Fruit fly (Drosophila melanogaster) whole organism, pupa: Measurements from ENCODE around the gene Gs1.

ENCODE experiments used
- CG10348 ChIP-seq: fragments of 200-800 bp; sonication (Bioruptor generic); IDR thresholded peaks from 2 replicates; pipeline ENCODE4 v1.3.6; 2022; ENCODE audit warnings: missing biosample characterization, missing genetic modification characterization
- CG12605 ChIP-seq: fragments of 200-800 bp; sonication (Bioruptor generic); IDR thresholded peaks from 2 replicates; pipeline ENCODE4 v1.3.6; 2022; ENCODE audit warnings: missing biosample characterization, missing genetic modification characterization
- CG13204 ChIP-seq: fragments of 200-800 bp; sonication (Bioruptor generic); optimal IDR thresholded peaks from 2 replicates; lab custom pipeline; 2018; ENCODE audit warnings: missing biosample characterization, mild to moderate bottlenecking, missing genetic modification characterization, moderate library complexity
- CG14655 ChIP-seq: fragments of 200-800 bp; sonication (Bioruptor generic); optimal IDR thresholded peaks from 3 replicates; lab custom pipeline; 2017; ENCODE audit warnings: mild to moderate bottlenecking, missing biosample characterization, missing genetic modification reagents, missing genetic modification characterization
- CG15710 ChIP-seq: fragments of 200-800 bp; sonication (Bioruptor generic); optimal IDR thresholded peaks from 2 replicates; lab custom pipeline; 2018; ENCODE audit warnings: missing biosample characterization, mild to moderate bottlenecking, missing genetic modification characterization, moderate library complexity
- CG17806 ChIP-seq: fragments of 200-800 bp; sonication (Bioruptor generic); optimal IDR thresholded peaks from 2 replicates; lab custom pipeline; 2018; ENCODE audit warnings: missing biosample characterization, mild to moderate bottlenecking, missing genetic modification characterization, moderate library complexity
- CG32121 ChIP-seq: fragments of 200-800 bp; sonication (Bioruptor generic); IDR thresholded peaks from 2 replicates; pipeline ENCODE4 v1.3.6; 2022; ENCODE audit warnings: missing biosample characterization, missing genetic modification characterization
- CG34367 ChIP-seq: fragments of 200-800 bp; sonication (Bioruptor generic); optimal IDR thresholded peaks from 2 replicates; lab custom pipeline; 2018; ENCODE audit warnings: missing biosample characterization, mild to moderate bottlenecking, missing genetic modification characterization
- CG4496 ChIP-seq: fragments of 200-800 bp; sonication (Bioruptor generic); IDR thresholded peaks from 3 replicates; pipeline ENCODE4 v1.3.6; 2022; ENCODE audit warnings: missing biosample characterization, missing genetic modification characterization
- CG8159 ChIP-seq: fragments of 200-800 bp; sonication (Bioruptor generic); optimal IDR thresholded peaks from 3 replicates; lab custom pipeline; 2018; ENCODE audit warnings: missing biosample characterization, mild to moderate bottlenecking, missing genetic modification characterization, moderate library complexity
- CG8301 ChIP-seq: fragments of 200-800 bp; sonication (Bioruptor generic); optimal IDR thresholded peaks from 2 replicates; lab custom pipeline; 2018; ENCODE audit warnings: missing biosample characterization, mild to moderate bottlenecking, missing genetic modification characterization
- CG9948 ChIP-seq: fragments of 200-800 bp; sonication (Bioruptor generic); optimal IDR thresholded peaks from 2 replicates; lab custom pipeline; 2018; ENCODE audit warnings: missing biosample characterization, mild to moderate bottlenecking, missing genetic modification characterization, moderate library complexity
- D1 ChIP-seq: fragments of 200-800 bp; sonication (Bioruptor generic); optimal IDR thresholded peaks from 2 replicates; lab custom pipeline; 2018; ENCODE audit warnings: missing biosample characterization, mild to moderate bottlenecking, missing genetic modification characterization, moderate library complexity
- EcR ChIP-seq: fragments of 200-800 bp; sonication (Bioruptor generic); optimal IDR thresholded peaks from 3 replicates; lab custom pipeline; 2019; ENCODE audit warnings: missing biosample characterization, missing genetic modification characterization, mild to moderate bottlenecking, moderate library complexity, missing genetic modification reagents
- Ets98B ChIP-seq: fragments of 200-800 bp; sonication (Bioruptor generic); IDR thresholded peaks from 2 replicates; pipeline ENCODE4 v1.3.6; 2022; ENCODE audit warnings: missing biosample characterization, missing genetic modification characterization
- Pif1A ChIP-seq: fragments of 200-800 bp; sonication (Bioruptor generic); optimal IDR thresholded peaks from 3 replicates; lab custom pipeline; 2016; ENCODE audit warnings: missing biosample characterization, missing genetic modification characterization
- Pif1B ChIP-seq: fragments of 200-800 bp; sonication (Bioruptor generic); optimal IDR thresholded peaks from 3 replicates; lab custom pipeline; 2016; ENCODE audit warnings: missing biosample characterization, missing genetic modification characterization
- Snoo ChIP-seq: fragments of 200-800 bp; sonication (Bioruptor generic); optimal IDR thresholded peaks from 3 replicates; lab custom pipeline; 2017; ENCODE audit warnings: missing biosample characterization, mild to moderate bottlenecking, missing genetic modification characterization, inconsistent platforms
- fd96Ca ChIP-seq: fragments of 200-800 bp; sonication (Bioruptor generic); IDR thresholded peaks from 3 replicates; pipeline ENCODE4 v1.3.6; 2022; ENCODE audit warnings: missing biosample characterization, missing genetic modification characterization
- gl ChIP-seq: fragments of 200-800 bp; sonication (Bioruptor generic); optimal IDR thresholded peaks from 2 replicates; lab custom pipeline; 2018; ENCODE audit warnings: missing biosample characterization, mild to moderate bottlenecking, missing genetic modification characterization
- rn ChIP-seq: fragments of 200-800 bp; sonication (Bioruptor generic); IDR thresholded peaks from 2 replicates; pipeline ENCODE4 v1.3.6; 2022; ENCODE audit warnings: missing biosample characterization, missing genetic modification characterization

The Gs1 gene

DNA sequence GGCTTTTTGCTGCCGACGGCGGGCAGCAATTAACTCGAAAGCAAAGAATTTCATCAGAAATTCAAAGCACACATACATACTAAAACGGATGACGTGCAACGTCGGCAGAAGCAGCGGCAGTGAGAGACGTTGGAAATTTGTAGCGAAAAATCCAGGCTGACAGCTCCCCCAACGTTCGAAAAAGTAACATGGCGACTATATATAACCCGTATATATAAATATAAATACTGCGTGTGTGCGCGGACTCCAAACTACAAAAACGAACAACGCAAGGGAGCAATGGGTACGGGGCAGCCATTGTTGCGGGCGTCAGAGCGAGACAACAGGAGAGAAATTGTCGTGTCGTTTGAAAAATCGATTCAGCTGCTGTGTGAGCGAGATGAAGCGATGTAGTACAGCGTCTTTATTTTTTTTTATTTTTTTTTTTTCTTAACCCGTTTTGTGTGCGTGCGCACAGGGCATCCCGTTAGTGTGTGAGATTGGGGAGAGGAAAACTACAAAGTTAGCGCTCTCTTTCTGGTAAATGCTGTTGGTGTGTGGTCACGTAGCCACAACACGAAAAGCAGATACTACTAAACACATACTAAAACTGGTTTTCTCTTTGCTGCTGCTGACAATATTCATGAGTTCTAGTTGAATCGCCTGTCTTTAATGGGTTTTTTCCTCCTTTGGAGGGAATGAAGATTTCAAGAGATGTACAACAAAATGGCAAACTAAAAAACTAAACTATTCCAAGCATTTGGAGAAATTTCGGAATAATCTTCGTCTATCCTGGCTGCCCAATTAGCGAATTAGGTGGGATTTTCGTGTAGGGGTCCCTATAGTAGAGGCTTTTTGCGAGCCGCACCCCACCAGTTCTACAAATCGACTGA, 28.9 kb downstream of the Gs1 start:
- peak; percentile 90 for TF ChIP-seq CG15710 (tag; lab: Kevin White, UChicago)
- peak; percentile 73 for TF ChIP-seq CG8301
- TF ChIP-seq CG4496 (GFP tag; lab: Robert Waterston, UW) = no peak
- TF ChIP-seq CG34367 (tag; lab: Kevin White, UChicago) = peak; percentile 77
- no peak for TF ChIP-seq rn (GFP tag; lab: Robert Waterston, UW)
- peak; percentile 89 for TF ChIP-seq Pif1A (GFP tag; lab: Kevin White, UChicago)
- peak; percentile 85 for TF ChIP-seq CG13204 (GFP tag; lab: Kevin White, UChicago)
- TF ChIP-seq Snoo (tag; lab: Kevin White, UChicago) = peak; percentile 77
- no peak for TF ChIP-seq CG12605 (GFP tag; lab: Robert Waterston, UW)
- peak; percentile 94 for TF ChIP-seq gl (tag; lab: Kevin White, UChicago)
- peak; percentile 88 for TF ChIP-seq CG14655 (GFP tag; lab: Kevin White, UChicago)
- peak; percentile 64 for TF ChIP-seq CG9948 (tag; lab: Kevin White, UChicago)
- no peak for TF ChIP-seq fd96Ca (GFP tag; lab: Robert Waterston, UW)
- no peak for TF ChIP-seq CG10348 (GFP tag; lab: Robert Waterston, UW)
- TF ChIP-seq CG17806 (tag; lab: Kevin White, UChicago) = peak; percentile 62
- no peak for TF ChIP-seq Ets98B (GFP tag; lab: Robert Waterston, UW)
- TF ChIP-seq CG32121 (GFP tag; lab: Robert Waterston, UW) = no peak
- peak; percentile 92 for TF ChIP-seq Pif1B (GFP tag; lab: Kevin White, UChicago)
- TF ChIP-seq D1 (tag; lab: Kevin White, UChicago) = peak; percentile 4
- TF ChIP-seq CG8159 (tag; lab: Kevin White, UChicago) = peak; percentile 72
- TF ChIP-seq EcR (GFP tag; lab: Kevin White, UChicago) = peak; percentile 69

DNA sequence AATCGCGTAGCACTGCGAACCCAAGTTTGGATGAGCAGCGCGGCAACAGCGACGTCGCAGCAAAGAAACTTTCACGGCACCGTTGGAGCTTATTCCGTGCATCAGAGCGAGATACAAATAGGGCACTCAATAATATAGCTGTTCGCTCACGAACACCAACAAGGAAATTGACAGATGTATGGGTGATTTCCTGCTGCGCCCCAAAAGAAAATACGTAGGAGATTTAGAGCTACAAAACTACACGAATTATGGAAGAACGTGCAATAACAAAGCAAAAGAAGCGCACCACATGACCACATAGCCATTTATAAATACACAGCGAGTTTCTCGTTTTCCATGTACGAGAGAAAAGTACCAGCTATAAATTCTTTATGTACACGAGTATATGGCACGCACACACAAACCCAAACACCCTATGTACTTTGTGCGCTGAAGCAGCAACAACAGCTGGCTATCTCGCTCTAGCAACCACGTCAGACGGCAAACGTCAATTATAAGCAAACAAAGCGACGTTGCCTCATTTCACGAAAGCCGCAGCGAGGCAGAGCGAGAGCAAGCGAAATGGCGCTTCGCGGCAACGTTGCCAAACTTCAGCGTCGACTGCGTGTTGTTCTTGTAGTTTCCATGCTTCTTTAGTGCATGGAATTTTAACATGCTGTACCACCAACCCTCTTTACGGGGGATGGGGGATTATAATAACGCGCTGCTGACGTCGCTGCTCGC, 29.7 kb downstream of the Gs1 start:
- peak; percentile 76 for TF ChIP-seq Pif1B (GFP tag; lab: Kevin White, UChicago)
- peak; percentile 40 for TF ChIP-seq gl (tag; lab: Kevin White, UChicago)
- peak; percentile 55 for TF ChIP-seq CG8301
- peak; percentile 28 for TF ChIP-seq CG13204 (GFP tag; lab: Kevin White, UChicago)
- no peak for TF ChIP-seq Ets98B (GFP tag; lab: Robert Waterston, UW)
- peak; percentile 19 for TF ChIP-seq Snoo (tag; lab: Kevin White, UChicago)
- TF ChIP-seq fd96Ca (GFP tag; lab: Robert Waterston, UW) = no peak
- TF ChIP-seq CG8159 (tag; lab: Kevin White, UChicago) = peak; percentile 35
- peak; percentile 2 for TF ChIP-seq Pif1A (GFP tag; lab: Kevin White, UChicago)
- TF ChIP-seq CG32121 (GFP tag; lab: Robert Waterston, UW) = no peak
- TF ChIP-seq CG10348 (GFP tag; lab: Robert Waterston, UW) = no peak
- no peak for TF ChIP-seq CG17806 (tag; lab: Kevin White, UChicago)
- peak; percentile 56 for TF ChIP-seq CG14655 (GFP tag; lab: Kevin White, UChicago)
- TF ChIP-seq CG12605 (GFP tag; lab: Robert Waterston, UW) = no peak
- no peak for TF ChIP-seq D1 (tag; lab: Kevin White, UChicago)
- peak; percentile 23 for TF ChIP-seq CG15710 (tag; lab: Kevin White, UChicago)
- TF ChIP-seq CG34367 (tag; lab: Kevin White, UChicago) = peak; percentile 29
- TF ChIP-seq EcR (GFP tag; lab: Kevin White, UChicago) = peak; percentile 67
- no peak for TF ChIP-seq CG4496 (GFP tag; lab: Robert Waterston, UW)
- no peak for TF ChIP-seq rn (GFP tag; lab: Robert Waterston, UW)
- TF ChIP-seq CG9948 (tag; lab: Kevin White, UChicago) = no peak

DNA sequence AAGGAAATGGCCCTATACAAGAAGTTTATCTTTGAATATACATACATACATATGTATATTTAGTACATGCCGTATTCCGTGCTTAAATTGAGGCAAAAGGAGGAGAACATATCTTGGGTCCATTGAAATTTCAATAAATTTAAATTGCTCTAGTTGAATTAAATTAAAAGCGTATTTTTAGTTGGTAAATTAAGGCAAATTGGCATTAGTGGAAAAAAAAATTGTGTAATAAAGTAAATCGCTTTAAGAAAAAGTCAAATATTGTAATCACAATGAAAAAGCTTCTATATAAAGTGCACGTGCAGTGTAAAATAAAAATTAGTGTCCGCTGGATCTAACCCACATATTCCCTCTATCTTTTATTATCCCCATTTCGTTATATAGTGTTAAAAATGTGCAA, 30.3 kb downstream of the Gs1 start:
- no peak for TF ChIP-seq CG4496 (GFP tag; lab: Robert Waterston, UW)
- no peak for TF ChIP-seq rn (GFP tag; lab: Robert Waterston, UW)
- peak; percentile 10 for TF ChIP-seq CG9948 (tag; lab: Kevin White, UChicago)
- TF ChIP-seq D1 (tag; lab: Kevin White, UChicago) = peak; percentile 59
- TF ChIP-seq, all 21 proteins: peak for 2

DNA sequence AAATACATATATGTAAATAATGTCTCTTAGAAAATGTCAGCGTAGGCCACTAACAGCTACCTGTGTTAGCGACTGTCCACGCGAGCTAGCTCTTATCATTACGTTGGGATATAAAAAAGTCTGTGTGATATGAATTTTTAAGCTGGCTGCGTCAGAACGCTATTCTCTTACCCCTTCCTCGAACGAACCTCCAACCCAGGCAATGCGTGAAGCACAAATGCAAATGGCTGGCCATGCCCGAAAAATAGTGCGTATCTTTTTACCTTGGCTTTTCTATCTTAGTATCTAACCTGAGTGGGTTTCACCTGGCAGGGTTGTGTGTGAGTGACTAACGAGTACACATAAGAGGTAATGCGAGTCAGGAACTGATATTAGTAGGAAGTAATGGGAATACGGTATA, 31.4 kb downstream of the Gs1 start:
- TF ChIP-seq fd96Ca (GFP tag; lab: Robert Waterston, UW) = no peak
- no peak for TF ChIP-seq CG13204 (GFP tag; lab: Kevin White, UChicago)
- no peak for TF ChIP-seq CG12605 (GFP tag; lab: Robert Waterston, UW)
- TF ChIP-seq Pif1B (GFP tag; lab: Kevin White, UChicago) = no peak
- TF ChIP-seq, all 21 proteins: peak for 0

DNA sequence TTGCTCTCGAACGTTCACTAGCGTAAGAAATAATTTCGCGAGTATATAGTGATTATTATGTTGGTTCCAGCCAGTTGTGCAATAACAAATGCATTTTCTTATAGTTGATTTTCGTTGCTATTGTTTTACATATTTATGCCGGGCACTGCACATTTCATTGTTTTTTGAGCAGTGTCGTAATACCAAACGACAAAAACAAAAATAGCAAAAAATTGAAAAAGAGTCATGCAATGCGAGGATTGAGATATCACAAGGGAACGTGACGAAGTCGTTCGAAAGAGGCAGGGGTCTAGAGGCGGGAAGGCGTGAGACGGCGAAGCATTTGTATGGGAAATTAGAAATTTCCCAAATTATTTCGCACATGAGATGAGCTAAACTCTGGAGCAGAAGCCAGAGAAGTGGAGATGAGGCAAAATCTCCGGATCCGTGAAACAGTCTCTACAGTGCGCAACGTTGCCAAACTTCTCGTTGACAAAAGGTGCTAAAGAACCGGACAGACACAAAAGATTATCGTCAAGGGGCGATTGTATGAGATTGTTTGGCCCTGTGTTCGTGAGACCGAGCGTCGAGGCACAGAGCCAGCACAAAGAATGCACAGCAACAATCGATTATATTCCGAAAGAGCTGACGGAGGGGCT, 33.5 kb downstream of the Gs1 start:
- TF ChIP-seq CG10348 (GFP tag; lab: Robert Waterston, UW) (no peak), D1 (tag; lab: Kevin White, UChicago) (peak; percentile 2), rn (GFP tag; lab: Robert Waterston, UW) (no peak), CG8159 (tag; lab: Kevin White, UChicago) (peak; percentile 18), CG14655 (GFP tag; lab: Kevin White, UChicago) (peak; percentile 14), EcR (GFP tag; lab: Kevin White, UChicago) (peak; percentile 3)
- TF ChIP-seq, all 21 proteins: peak for 4
